Worm (Caenorhabditis elegans) whole organism, L3 larva: Measurements from ENCODE around the gene lelo-3.

ENCODE experiments used
- ama-1 ChIP-seq: fragments of 150-350 bp; optimal IDR thresholded peaks from 2 replicates; lab custom pipeline; 2018
- ceh-82 ChIP-seq: fragments of 150-350 bp; optimal IDR thresholded peaks from 2 replicates; lab custom pipeline; 2014; ENCODE audit warnings: missing biosample characterization, missing genetic modification characterization
- daf-12 ChIP-seq: fragments of 150-350 bp; optimal IDR thresholded peaks from 2 replicates; lab custom pipeline; 2014; ENCODE audit warnings: missing biosample characterization, missing genetic modification reagents, missing genetic modification characterization
- egl-27 ChIP-seq: sonication (generic microtip); optimal IDR thresholded peaks from 4 replicates; lab custom pipeline; 2017; ENCODE audit warnings: missing biosample characterization, missing genetic modification reagents, missing genetic modification characterization
- fkh-10 ChIP-seq: sonication (generic microtip); optimal IDR thresholded peaks from 2 replicates; lab custom pipeline; 2017; ENCODE audit warnings: missing biosample characterization, missing genetic modification reagents, missing genetic modification characterization
- fkh-2 ChIP-seq: fragments of 150-350 bp; optimal IDR thresholded peaks from 2 replicates; lab custom pipeline; 2014; ENCODE audit warnings: missing biosample characterization, missing genetic modification reagents, missing genetic modification characterization
- nhr-23 ChIP-seq: fragments of 150-350 bp; optimal IDR thresholded peaks from 2 replicates; lab custom pipeline; 2014; ENCODE audit warnings: missing biosample characterization, missing genetic modification reagents, missing genetic modification characterization
- nhr-76 ChIP-seq: fragments of 150-350 bp; sonication (generic microtip); optimal IDR thresholded peaks from 5 replicates; lab custom pipeline; 2014; ENCODE audit warnings: missing biosample characterization, missing genetic modification characterization
- pha-4 ChIP-seq: fragments of 150-350 bp; optimal IDR thresholded peaks from 2 replicates; lab custom pipeline; 2014; ENCODE audit warnings: missing biosample characterization, missing genetic modification reagents, missing genetic modification characterization
- unc-62 ChIP-seq: fragments of 150-350 bp; sonication (generic microtip); optimal IDR thresholded peaks from 4 replicates; lab custom pipeline; 2014; ENCODE audit warnings: missing biosample characterization, missing genetic modification reagents, missing genetic modification characterization

DNA sequence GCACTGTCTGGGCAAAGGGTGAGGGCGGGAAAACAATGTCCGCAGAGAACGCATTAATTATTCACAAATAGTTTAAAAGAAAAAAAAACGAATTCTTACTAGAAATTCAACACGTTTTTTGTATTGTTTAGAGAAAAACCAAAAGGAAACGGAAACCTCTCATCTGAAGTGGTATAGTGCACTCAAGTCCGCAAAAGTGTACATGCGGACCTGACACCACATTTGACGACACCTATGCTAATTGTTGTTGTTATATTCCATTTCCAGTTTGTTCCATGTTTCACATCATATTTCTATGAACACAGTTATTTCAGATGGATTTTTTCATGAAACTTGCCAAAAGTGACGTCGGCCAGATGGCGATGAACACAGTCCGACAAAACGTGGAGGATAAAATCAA is 30.4 kb upstream of the lelo-3 start, which contains the start of gene C45B2.6:
- TF ChIP-seq pha-4 (tag; lab: Kevin White, UChicago) (peak; percentile 43), egl-27 (tag; lab: Kevin White, UChicago) (no peak), ceh-82 (tag; lab: Kevin White, UChicago) (no peak), fkh-10 (GFP tag; lab: Kevin White, UChicago) (no peak), ama-1 (lab: Kevin White, UChicago) (no peak), nhr-23 (tag; lab: Kevin White, UChicago) (no peak), fkh-2 (tag; lab: Kevin White, UChicago) (no peak), daf-12 (no peak), nhr-76 (tag; lab: Kevin White, UChicago) (no peak), unc-62 (GFP tag; lab: Kevin White, UChicago) (no peak)
